Worm (Caenorhabditis elegans) whole organism, midembryonic: Measurements from ENCODE around the gene aly-2.
"Not testable (repeated sequence)": the region's sequence is repeated elsewhere in the genome, so short reads cannot be mapped to it uniquely, and the experiment has no call there.

Experiments
- T22C8.4 ChIP-seq: fragments of 200-800 bp; sonication (Bioruptor generic); IDR thresholded peaks from 2 replicates; pipeline ENCODE4 v1.3.6; 2022; ENCODE audit warnings: missing genetic modification characterization, missing compliant biosample characterization
- cog-1 ChIP-seq: sonication (generic microtip); optimal IDR thresholded peaks from 2 replicates; lab custom pipeline; 2016; ENCODE audit warnings: missing genetic modification characterization, missing compliant biosample characterization
- flt-1 ChIP-seq: fragments of 200-800 bp; sonication (Bioruptor generic); IDR thresholded peaks from 2 replicates; pipeline ENCODE4 v1.3.6; 2022; ENCODE audit warnings: missing genetic modification characterization, missing compliant biosample characterization
- klf-2 ChIP-seq: fragments of 200-800 bp; sonication (Bioruptor generic); conservative IDR thresholded peaks from 2 replicates; pipeline ENCODE4 v1.3.6; 2022; ENCODE audit warnings: missing genetic modification reagents, missing genetic modification characterization, missing compliant biosample characterization
- med-1 ChIP-seq: sonication (generic microtip); optimal IDR thresholded peaks from 2 replicates; lab custom pipeline; 2017; ENCODE audit warnings: missing genetic modification characterization, mild to moderate bottlenecking, missing compliant biosample characterization, antibody characterized with exemption, missing genetic modification reagents; ENCODE audit not compliant: insufficient read depth
- ref-1 ChIP-seq: fragments of 200-800 bp; sonication (Bioruptor generic); conservative IDR thresholded peaks from 2 replicates; pipeline ENCODE4 v1.3.6; 2022; ENCODE audit warnings: missing genetic modification reagents, missing genetic modification characterization, missing compliant biosample characterization
- tab-1 ChIP-seq: fragments of 200-800 bp; sonication (Bioruptor generic); IDR thresholded peaks from 2 replicates; pipeline ENCODE4 v1.3.6; 2022; ENCODE audit warnings: missing genetic modification characterization, missing compliant biosample characterization
- ztf-23 ChIP-seq: fragments of 200-800 bp; sonication (Bioruptor generic); IDR thresholded peaks from 2 replicates; pipeline ENCODE4 v1.3.6; 2022; ENCODE audit warnings: missing genetic modification reagents, missing genetic modification characterization, missing compliant biosample characterization
- ztf-29 ChIP-seq: fragments of 200-800 bp; sonication (Bioruptor generic); IDR thresholded peaks from 2 replicates; pipeline ENCODE4 v1.3.6; 2022; ENCODE audit warnings: missing genetic modification reagents, missing genetic modification characterization, missing compliant biosample characterization

The aly-2 gene

DNA sequence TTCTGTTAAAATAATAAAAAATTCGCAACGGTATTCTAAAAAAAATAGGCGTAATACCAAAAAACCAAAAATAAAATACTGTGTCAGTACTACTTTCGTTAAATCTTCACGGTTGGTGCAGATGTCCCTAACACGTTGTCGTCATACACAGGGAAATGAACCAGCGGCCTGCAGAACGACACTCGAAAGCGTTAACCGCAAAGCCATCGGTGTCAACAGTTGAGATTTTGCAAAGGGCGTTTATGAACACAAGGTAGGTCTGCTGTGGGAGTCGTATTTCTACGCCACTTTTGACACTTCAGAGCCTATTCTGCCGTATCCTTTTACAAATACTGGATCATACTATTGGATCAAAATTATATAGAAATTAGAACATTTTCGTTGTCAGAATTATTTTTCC lies 43.9 kb downstream of the aly-2 start:
- TF ChIP-seq klf-2 (GFP tag; lab: Robert Waterston, UW), result peak; percentile 90
- peak; percentile 96 for TF ChIP-seq tab-1 (GFP tag; lab: Robert Waterston, UW)
- peak; percentile 91 for TF ChIP-seq ztf-29
- peak; percentile 80 for TF ChIP-seq med-1 (GFP tag; lab: Kevin White, UChicago)
- TF ChIP-seq cog-1 (tag; lab: Kevin White, UChicago), result peak; percentile 94
- peak; percentile 96 for TF ChIP-seq flt-1 (GFP tag; lab: Robert Waterston, UW)
- TF ChIP-seq T22C8.4 (GFP tag; lab: Robert Waterston, UW), result peak; percentile 91
- peak; percentile 90 for TF ChIP-seq ref-1 (GFP tag; lab: Robert Waterston, UW)
- peak; percentile 96 for TF ChIP-seq ztf-23 (GFP tag; lab: Robert Waterston, UW)

DNA sequence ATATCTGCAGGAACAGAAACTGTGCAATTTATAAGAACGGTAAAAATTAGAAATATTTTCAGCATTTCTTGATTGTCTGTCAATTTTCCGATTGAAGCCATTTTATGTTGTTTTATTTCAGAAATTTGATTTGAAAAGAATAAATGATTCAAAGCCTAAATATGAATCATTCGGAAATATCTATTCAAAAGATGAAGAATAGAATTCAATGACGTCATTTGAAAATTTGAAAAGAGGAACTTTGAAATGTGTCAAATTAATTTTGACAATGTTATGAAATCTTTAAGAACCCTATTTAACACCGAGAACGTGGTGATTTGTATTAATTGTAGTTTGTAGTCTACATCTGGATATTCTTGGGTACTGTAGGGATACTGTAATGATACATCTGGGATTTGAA lies 45.3 kb downstream of the aly-2 start, which contains the start of gene C46C2.5:
Gene C46C2.5, minus strand, starts transcription at position 101 of the 400 bp plus-strand sequence.
- TF ChIP-seq tab-1 (GFP tag; lab: Robert Waterston, UW) (no peak), ztf-29 (no peak), ztf-23 (GFP tag; lab: Robert Waterston, UW) (no peak), flt-1 (GFP tag; lab: Robert Waterston, UW) (no peak), ref-1 (GFP tag; lab: Robert Waterston, UW) (no peak), med-1 (GFP tag; lab: Kevin White, UChicago) (no peak), cog-1 (tag; lab: Kevin White, UChicago) (no peak), klf-2 (GFP tag; lab: Robert Waterston, UW) (no peak), T22C8.4 (GFP tag; lab: Robert Waterston, UW) (no peak)

DNA sequence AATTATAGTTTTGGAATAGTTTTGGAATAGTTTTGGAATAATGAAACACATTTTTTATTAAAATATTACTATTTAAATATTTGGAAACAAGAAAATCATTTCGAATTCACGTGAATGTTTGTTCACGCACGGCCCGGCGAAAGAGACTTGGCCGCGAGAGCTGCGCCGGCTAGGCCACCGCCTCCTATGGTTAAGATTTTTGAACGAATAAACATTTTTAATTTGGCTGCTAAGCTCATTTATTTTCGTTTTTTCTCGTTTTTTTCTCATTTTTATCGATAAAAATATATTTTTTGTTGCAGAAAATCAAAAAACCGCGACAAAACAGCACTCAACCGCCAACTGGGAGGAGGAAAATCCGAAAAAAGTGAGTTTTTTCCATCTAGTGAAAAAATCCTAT lies 47.3 kb downstream of the aly-2 start, which contains the start of gene C46C2.7:
Gene C46C2.7, plus strand, starts transcription at position 301 of the 400 bp plus-strand sequence.
- not testable (repeated sequence) for TF ChIP-seq ztf-29; klf-2 (GFP tag; lab: Robert Waterston, UW); ztf-23 (GFP tag; lab: Robert Waterston, UW)

DNA sequence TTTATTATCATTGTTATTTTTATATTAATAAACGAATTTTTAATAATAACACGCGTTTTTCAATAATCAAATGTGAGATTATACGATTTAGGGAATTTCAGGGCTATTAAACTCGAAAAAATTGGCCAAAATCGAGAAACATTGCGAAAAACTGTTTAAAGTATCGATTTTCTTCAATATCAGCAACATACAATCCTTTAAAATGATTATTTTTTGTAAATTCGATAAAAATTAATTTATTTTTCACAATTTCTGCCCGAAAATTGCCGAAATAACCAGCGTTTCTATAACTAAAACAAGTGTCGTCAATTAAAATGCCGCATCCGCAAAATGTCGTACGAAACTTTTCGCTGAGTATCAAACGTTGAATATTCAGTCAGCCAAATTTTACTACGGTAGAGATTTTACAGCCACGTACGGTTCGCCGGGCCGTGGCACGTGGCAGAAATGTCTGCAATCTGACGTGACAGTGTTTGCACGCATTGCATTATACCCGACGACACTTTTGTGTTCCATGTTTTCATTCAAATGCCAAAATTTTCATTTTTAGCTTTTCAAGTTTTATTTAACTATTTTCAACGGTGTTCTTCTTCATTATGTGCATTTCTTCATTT lies 48.9 kb downstream of the aly-2 start:
- TF ChIP-seq ztf-23 (GFP tag; lab: Robert Waterston, UW) (peak; percentile 50; the same call in 1 of the 2 replicates), ref-1 (GFP tag; lab: Robert Waterston, UW) (peak; percentile 74)

DNA sequence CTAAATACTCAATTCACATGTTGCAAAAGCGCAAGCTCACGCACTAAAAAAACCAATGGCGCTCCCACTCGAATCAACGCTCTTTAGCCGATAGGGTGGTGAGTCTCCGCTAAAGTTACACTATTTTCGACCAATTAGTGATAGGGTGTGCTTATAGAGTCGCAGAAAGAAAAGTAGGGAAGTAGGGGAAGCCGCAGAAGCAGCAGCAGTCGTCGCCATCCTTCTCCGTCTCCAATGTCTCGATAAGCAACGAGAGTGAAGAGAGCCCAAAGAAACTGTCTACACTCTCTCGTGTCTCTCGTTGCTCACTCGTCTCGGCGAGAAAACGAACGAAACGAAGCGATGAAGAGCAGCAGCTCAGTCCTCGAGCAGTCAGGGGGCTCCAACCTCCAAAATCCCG lies 49.5 kb downstream of the aly-2 start:
- TF ChIP-seq ztf-29 (peak; percentile 91), cog-1 (tag; lab: Kevin White, UChicago) (no peak), klf-2 (GFP tag; lab: Robert Waterston, UW) (0 out of 2 replicates have a peak, but pooled peaks have one; percentile 34)

DNA sequence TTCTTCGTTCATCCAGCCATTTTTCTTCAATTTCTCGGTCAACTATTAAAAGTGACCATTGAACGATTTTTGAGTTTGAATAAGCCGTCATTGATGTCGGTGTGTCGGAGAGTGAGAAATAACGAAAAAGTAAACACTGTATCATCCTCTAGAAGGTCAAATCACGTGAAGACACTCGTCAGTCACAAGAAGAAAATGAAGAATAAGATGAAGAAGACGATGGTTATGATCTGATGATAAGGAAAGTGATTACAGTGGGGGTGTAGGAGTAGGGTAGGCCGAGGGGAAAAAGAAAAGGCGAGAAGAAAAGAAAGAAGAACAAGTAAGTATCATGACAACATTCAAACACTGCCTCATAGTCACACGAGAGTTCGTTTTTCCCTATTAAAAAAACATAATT lies 50.9 kb downstream of the aly-2 start:
- TF ChIP-seq ref-1 (GFP tag; lab: Robert Waterston, UW) (no peak), ztf-23 (GFP tag; lab: Robert Waterston, UW) (no peak), flt-1 (GFP tag; lab: Robert Waterston, UW) (no peak), T22C8.4 (GFP tag; lab: Robert Waterston, UW) (no peak), klf-2 (GFP tag; lab: Robert Waterston, UW) (no peak), med-1 (GFP tag; lab: Kevin White, UChicago) (no peak), cog-1 (tag; lab: Kevin White, UChicago) (no peak), tab-1 (GFP tag; lab: Robert Waterston, UW) (no peak), ztf-29 (no peak)
